Worm (Caenorhabditis elegans) whole organism, L2 larva: ENCODE measurements around the gene ZK377.15.

Experiments
- F13H6.1 ChIP-seq: sonication (generic microtip); optimal IDR thresholded peaks from 2 replicates; lab custom pipeline; 2016; ENCODE audit warnings: missing genetic modification characterization, missing compliant biosample characterization
- alr-1 ChIP-seq: fragments of 150-350 bp; optimal IDR thresholded peaks from 2 replicates; lab custom pipeline; 2014; ENCODE audit warnings: missing biosample characterization, missing genetic modification characterization
- elt-1 ChIP-seq: fragments of 150-350 bp; optimal IDR thresholded peaks from 2 replicates; lab custom pipeline; 2014; ENCODE audit warnings: missing biosample characterization, missing genetic modification characterization
- lin-13 ChIP-seq: fragments of 150-350 bp; optimal IDR thresholded peaks from 2 replicates; lab custom pipeline; 2014; ENCODE audit warnings: missing biosample characterization, missing genetic modification reagents, missing genetic modification characterization
- lin-39 ChIP-seq: fragments of 150-350 bp; optimal IDR thresholded peaks from 2 replicates; lab custom pipeline; 2014; ENCODE audit warnings: missing biosample characterization, missing genetic modification reagents, missing genetic modification characterization
- mab-5 ChIP-seq: fragments of 150-350 bp; optimal IDR thresholded peaks from 2 replicates; lab custom pipeline; 2014; ENCODE audit warnings: missing biosample characterization, missing genetic modification characterization
- nhr-12 ChIP-seq: fragments of 150-350 bp; optimal IDR thresholded peaks from 2 replicates; lab custom pipeline; 2014; ENCODE audit warnings: missing biosample characterization, missing genetic modification characterization

DNA sequence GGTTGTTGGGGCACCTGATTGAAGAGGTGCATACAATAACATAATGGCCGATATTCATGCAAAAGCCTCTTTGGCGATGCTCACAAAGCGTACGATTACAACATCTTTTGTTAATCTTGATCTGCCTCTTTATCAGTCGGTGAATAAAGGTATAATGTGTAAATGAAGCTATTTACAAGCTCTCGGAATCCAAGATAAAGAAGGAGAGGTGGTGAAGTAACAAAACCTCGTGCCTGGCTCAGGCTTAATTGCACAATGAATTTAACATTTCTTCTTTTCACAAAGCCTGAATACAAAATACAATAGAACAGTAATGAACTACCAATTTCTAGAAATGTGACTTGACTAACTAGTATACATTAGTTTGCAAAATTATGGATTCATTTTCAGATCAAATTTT, 41.5 kb upstream of the ZK377.15 start:
- TF ChIP-seq F13H6.1 (tag; lab: Kevin White, UChicago): no peak
- no peak for TF ChIP-seq elt-1 (tag; lab: Kevin White, UChicago)
- TF ChIP-seq mab-5: no peak
- no peak for TF ChIP-seq lin-39 (tag; lab: Kevin White, UChicago)
- TF ChIP-seq alr-1: no peak
- no peak for TF ChIP-seq nhr-12 (tag; lab: Kevin White, UChicago)
- no peak for TF ChIP-seq lin-13 (GFP tag; lab: Kevin White, UChicago)
